Worm (Caenorhabditis elegans) whole organism, L3 larva: Measurements from ENCODE around the gene cpx-2.

Source experiments
- R02D3.7 ChIP-seq: fragments of 150-350 bp; optimal IDR thresholded peaks from 2 replicates; lab custom pipeline; 2014; ENCODE audit warnings: missing biosample characterization, missing genetic modification characterization
- aly-2 ChIP-seq: fragments of 150-350 bp; optimal IDR thresholded peaks from 2 replicates; lab custom pipeline; 2014; ENCODE audit warnings: missing biosample characterization, missing genetic modification characterization
- ama-1 ChIP-seq: fragments of 150-350 bp; optimal IDR thresholded peaks from 2 replicates; lab custom pipeline; 2018
- ceh-9 ChIP-seq: sonication (generic microtip); optimal IDR thresholded peaks from 2 replicates; lab custom pipeline; 2018; ENCODE audit warnings: missing biosample characterization, missing genetic modification characterization
- daf-12 ChIP-seq: fragments of 150-350 bp; optimal IDR thresholded peaks from 2 replicates; lab custom pipeline; 2014; ENCODE audit warnings: missing biosample characterization, missing genetic modification reagents, missing genetic modification characterization
- egl-27 ChIP-seq: sonication (generic microtip); optimal IDR thresholded peaks from 4 replicates; lab custom pipeline; 2017; ENCODE audit warnings: missing biosample characterization, missing genetic modification reagents, missing genetic modification characterization
- egl-5 ChIP-seq: fragments of 150-350 bp; optimal IDR thresholded peaks from 2 replicates; lab custom pipeline; 2017; ENCODE audit warnings: missing biosample characterization, missing genetic modification reagents, missing genetic modification characterization, inconsistent platforms
- elt-1 ChIP-seq: fragments of 150-350 bp; optimal IDR thresholded peaks from 2 replicates; lab custom pipeline; 2014; ENCODE audit warnings: missing biosample characterization, missing genetic modification characterization
- elt-2 ChIP-seq: sonication (generic microtip); optimal IDR thresholded peaks from 2 replicates; lab custom pipeline; 2016; ENCODE audit warnings: missing genetic modification reagents, mild to moderate bottlenecking, missing genetic modification characterization, missing compliant biosample characterization
- eor-1 ChIP-seq, 2 experiments: fragments of 150-350 bp; optimal IDR thresholded peaks; 2 replicates each; lab custom pipeline; 2014 to 2018; ENCODE audit warnings: missing biosample characterization in 2 of 2, missing genetic modification characterization in 2 of 2
- fkh-2 ChIP-seq: fragments of 150-350 bp; optimal IDR thresholded peaks from 2 replicates; lab custom pipeline; 2014; ENCODE audit warnings: missing biosample characterization, missing genetic modification reagents, missing genetic modification characterization
- fos-1 ChIP-seq: fragments of 150-350 bp; optimal IDR thresholded peaks from 2 replicates; lab custom pipeline; 2014; ENCODE audit warnings: missing biosample characterization, missing genetic modification characterization
- hmg-11 ChIP-seq: sonication (generic microtip); optimal IDR thresholded peaks from 2 replicates; lab custom pipeline; 2016; ENCODE audit warnings: missing genetic modification characterization, missing compliant biosample characterization
- jun-1 ChIP-seq: fragments of 150-350 bp; optimal IDR thresholded peaks from 2 replicates; lab custom pipeline; 2014; ENCODE audit warnings: missing biosample characterization, missing genetic modification reagents, missing genetic modification characterization
- lin-15B ChIP-seq: fragments of 150-350 bp; optimal IDR thresholded peaks from 2 replicates; lab custom pipeline; 2014; ENCODE audit warnings: missing biosample characterization, missing genetic modification characterization
- mdl-1 ChIP-seq: fragments of 150-350 bp; optimal IDR thresholded peaks from 2 replicates; lab custom pipeline; 2014; ENCODE audit warnings: missing biosample characterization, missing genetic modification characterization
- nfya-1 ChIP-seq: sonication (generic microtip); optimal IDR thresholded peaks from 2 replicates; lab custom pipeline; 2017; ENCODE audit warnings: missing genetic modification characterization, mild to moderate bottlenecking, missing compliant biosample characterization, antibody characterized with exemption, moderate library complexity; ENCODE audit not compliant: insufficient read depth
- nhr-11 ChIP-seq: fragments of 150-350 bp; optimal IDR thresholded peaks from 2 replicates; lab custom pipeline; 2014; ENCODE audit warnings: missing biosample characterization, missing genetic modification characterization
- nhr-23 ChIP-seq: fragments of 150-350 bp; optimal IDR thresholded peaks from 2 replicates; lab custom pipeline; 2014; ENCODE audit warnings: missing biosample characterization, missing genetic modification reagents, missing genetic modification characterization
- nhr-237 ChIP-seq: fragments of 150-350 bp; optimal IDR thresholded peaks from 2 replicates; lab custom pipeline; 2014; ENCODE audit warnings: missing biosample characterization, missing genetic modification characterization
- nhr-25 ChIP-seq: sonication (generic microtip); optimal IDR thresholded peaks from 2 replicates; lab custom pipeline; 2017; ENCODE audit warnings: missing biosample characterization, missing genetic modification characterization
- nhr-28 ChIP-seq: fragments of 150-350 bp; optimal IDR thresholded peaks from 2 replicates; lab custom pipeline; 2014; ENCODE audit warnings: missing biosample characterization, missing genetic modification characterization
- nhr-43 ChIP-seq: sonication (generic microtip); optimal IDR thresholded peaks from 2 replicates; lab custom pipeline; 2016; ENCODE audit warnings: mild to moderate bottlenecking, missing genetic modification characterization, missing compliant biosample characterization; ENCODE audit not compliant: poor library complexity, severe bottlenecking
- nhr-67 ChIP-seq: fragments of 150-350 bp; optimal IDR thresholded peaks from 2 replicates; lab custom pipeline; 2014; ENCODE audit warnings: missing biosample characterization, missing genetic modification characterization
- nhr-76 ChIP-seq: fragments of 150-350 bp; sonication (generic microtip); optimal IDR thresholded peaks from 5 replicates; lab custom pipeline; 2014; ENCODE audit warnings: missing biosample characterization, missing genetic modification characterization
- pha-4 ChIP-seq: fragments of 150-350 bp; optimal IDR thresholded peaks from 2 replicates; lab custom pipeline; 2014; ENCODE audit warnings: missing biosample characterization, missing genetic modification reagents, missing genetic modification characterization
- pqm-1 ChIP-seq: fragments of 150-350 bp; optimal IDR thresholded peaks from 2 replicates; lab custom pipeline; 2017; ENCODE audit warnings: missing biosample characterization, missing genetic modification characterization, inconsistent platforms
- sea-2 ChIP-seq: fragments of 150-350 bp; sonication (generic microtip); optimal IDR thresholded peaks from 4 replicates; lab custom pipeline; 2014; ENCODE audit warnings: missing biosample characterization, missing genetic modification reagents, missing genetic modification characterization
- skn-1 ChIP-seq: fragments of 150-350 bp; optimal IDR thresholded peaks from 2 replicates; lab custom pipeline; 2014; ENCODE audit warnings: missing biosample characterization, missing genetic modification characterization
- snpc-4 ChIP-seq: fragments of 150-350 bp; optimal IDR thresholded peaks from 2 replicates; lab custom pipeline; 2014; ENCODE audit warnings: missing biosample characterization, missing genetic modification characterization
- tbx-2 ChIP-seq: sonication (generic microtip); optimal IDR thresholded peaks from 2 replicates; lab custom pipeline; 2016; ENCODE audit warnings: mild to moderate bottlenecking, missing genetic modification characterization, missing compliant biosample characterization
- unc-62 ChIP-seq: fragments of 150-350 bp; sonication (generic microtip); optimal IDR thresholded peaks from 4 replicates; lab custom pipeline; 2014; ENCODE audit warnings: missing biosample characterization, missing genetic modification reagents, missing genetic modification characterization
- ztf-11 ChIP-seq: fragments of 150-350 bp; optimal IDR thresholded peaks from 2 replicates; lab custom pipeline; 2014; ENCODE audit warnings: missing biosample characterization, missing genetic modification characterization

Gene cpx-2

ce11 chrX:13088539-13088938, 17.5 kb upstream of the cpx-2 start:
- TF ChIP-seq nhr-43 (tag; lab: Kevin White, UChicago): no peak
- no peak for TF ChIP-seq nhr-28 (tag; lab: Kevin White, UChicago)
- no peak for TF ChIP-seq nhr-76 (tag; lab: Kevin White, UChicago)
- no peak for TF ChIP-seq nhr-67 (tag; lab: Kevin White, UChicago)
- TF ChIP-seq tbx-2 (tag; lab: Kevin White, UChicago): no peak
- TF ChIP-seq pqm-1 (tag; lab: Kevin White, UChicago): peak; percentile 53
- TF ChIP-seq elt-2 (tag; lab: Kevin White, UChicago): peak; percentile 59
- no peak for TF ChIP-seq mdl-1 (tag; lab: Kevin White, UChicago)
- TF ChIP-seq nhr-23: no peak
- no peak for TF ChIP-seq egl-27 (tag; lab: Kevin White, UChicago)
- TF ChIP-seq nhr-237: no peak
- no peak for TF ChIP-seq ztf-11 (tag; lab: Kevin White, UChicago)
- TF ChIP-seq ceh-9 (tag; lab: Kevin White, UChicago): no peak
- no peak for TF ChIP-seq elt-1
- no peak for TF ChIP-seq lin-15B
- TF ChIP-seq, all 47 proteins: peak for 2

ce11 chrX:13084273-13084672, 13.3 kb upstream of the cpx-2 start, which contains the start of gene R03G8.1:
R03G8.1 (plus strand) TSS chrX:13084573.
- no peak for TF ChIP-seq lin-15B
- no peak for TF ChIP-seq hmg-11
- TF ChIP-seq ama-1 (lab: Kevin White, UChicago): no peak
- no peak for TF ChIP-seq fos-1
- no peak for TF ChIP-seq pqm-1 (tag; lab: Kevin White, UChicago)
- TF ChIP-seq skn-1: no peak
- no peak for TF ChIP-seq egl-27 (tag; lab: Kevin White, UChicago)
- no peak for TF ChIP-seq fkh-2
- no peak for TF ChIP-seq nhr-28 (tag; lab: Kevin White, UChicago)
- TF ChIP-seq, all 47 proteins: peak for 0

ce11 chrX:13082326-13082725, 11.3 kb upstream of the cpx-2 start, which contains the start of gene str-10:
str-10 (plus strand) TSS chrX:13082626.
- no peak for TF ChIP-seq pha-4 (tag; lab: Kevin White, UChicago)
- no peak for TF ChIP-seq nhr-25 (tag; lab: Kevin White, UChicago)
- no peak for TF ChIP-seq nhr-11 (tag; lab: Kevin White, UChicago)
- TF ChIP-seq sea-2: no peak
- TF ChIP-seq aly-2 (tag; lab: Kevin White, UChicago): no peak
- TF ChIP-seq daf-12 (tag; lab: Kevin White, UChicago): no peak
- no peak for TF ChIP-seq skn-1
- no peak for TF ChIP-seq nfya-1 (tag; lab: Kevin White, UChicago)
- no peak for TF ChIP-seq jun-1 (tag; lab: Kevin White, UChicago)

- TF ChIP-seq nhr-67 (tag; lab: Kevin White, UChicago) (no peak), tbx-2 (tag; lab: Kevin White, UChicago) (no peak), sea-2 (no peak), skn-1 (no peak), elt-2 (tag; lab: Kevin White, UChicago) (no peak), nhr-43 (tag; lab: Kevin White, UChicago) (no peak)
Measured at ce11 chrX:13077872-13078271, 6.9 kb upstream of the cpx-2 start, which contains the start of gene K03A11.4. K03A11.4 (plus strand) TSS chrX:13078172.

ce11 chrX:13074373-13074772, 3.4 kb upstream of the cpx-2 start, which contains the start of gene ceh-28:
ceh-28 (plus strand) TSS chrX:13074673.
- TF ChIP-seq R02D3.7: no peak
- no peak for TF ChIP-seq mdl-1 (tag; lab: Kevin White, UChicago)
- no peak for TF ChIP-seq nhr-23
- no peak for TF ChIP-seq hmg-11
- TF ChIP-seq tbx-2 (tag; lab: Kevin White, UChicago): no peak
- TF ChIP-seq elt-1: no peak
- TF ChIP-seq eor-1 (tag; optimal IDR thresholded peaks at IDR 0.05; lab: Kevin White, UChicago): no peak
- no peak for TF ChIP-seq elt-2 (tag; lab: Kevin White, UChicago)
- no peak for TF ChIP-seq nhr-237

ce11 chrX:13062934-13063585, 8.0 kb downstream of the cpx-2 start, which contains the start of gene K03A11.5:
K03A11.5 (plus strand) TSS chrX:13063535.
- peak; percentile 25 for TF ChIP-seq egl-5 (tag; lab: Kevin White, UChicago)
- TF ChIP-seq elt-2 (tag; lab: Kevin White, UChicago): peak; percentile 39
- no peak for TF ChIP-seq unc-62
- no peak for TF ChIP-seq snpc-4 (tag; lab: Kevin White, UChicago)
- TF ChIP-seq, all 47 proteins: peak for 2
